Fruit fly (Drosophila melanogaster) Kc167 (cell line): ENCODE data around the gene CG33668.
"Not testable (repeated sequence)": the region's sequence is repeated elsewhere in the genome, so short reads cannot be mapped to it uniquely, and the experiment has no call there.

Experiments used
- Myc ChIP-seq: fragments of >200 bp; optimal IDR thresholded peaks from 2 replicates; lab custom pipeline; 2017; ENCODE audit warnings: missing external identifiers
- Sin3A ChIP-seq: fragments of >200 bp; optimal IDR thresholded peaks from 2 replicates; lab custom pipeline; 2018; ENCODE audit warnings: missing external identifiers
- h ChIP-seq: fragments of >200 bp; optimal IDR thresholded peaks from 3 replicates; lab custom pipeline; 2018; ENCODE audit warnings: missing external identifiers
- insv ChIP-seq: fragments of >200 bp; optimal IDR thresholded peaks from 3 replicates; lab custom pipeline; 2018; ENCODE audit warnings: missing external identifiers
- psq ChIP-seq: fragments of >200 bp; optimal IDR thresholded peaks from 2 replicates; lab custom pipeline; 2017; ENCODE audit warnings: missing external identifiers
- ttk ChIP-seq: sonication (Bioruptor generic); optimal IDR thresholded peaks from 2 replicates; lab custom pipeline; 2017; ENCODE audit warnings: missing external identifiers

Gene CG33668

dm6 chrX:6419334-6419733, at the start of gene CG33668:
TSS of gene CG33668 (minus strand) at chrX:6419434.
- not testable (repeated sequence) for TF ChIP-seq psq, Myc, ttk (lab: Kevin White, UChicago)

- TF ChIP-seq insv (no peak), Sin3A (lab: Kevin White, UChicago) (no peak), psq (lab: Kevin White, UChicago) (no peak), Myc (lab: Kevin White, UChicago) (no peak), h (lab: Kevin White, UChicago) (no peak), ttk (lab: Kevin White, UChicago) (no peak)
These were observed 38.7 kb upstream of the CG33668 start for dm6 chrX:6457888-6458287.

- TF ChIP-seq psq (lab: Kevin White, UChicago) (no peak), Myc (lab: Kevin White, UChicago) (no peak), ttk (lab: Kevin White, UChicago) (no peak), insv (no peak), h (lab: Kevin White, UChicago) (no peak), Sin3A (lab: Kevin White, UChicago) (no peak)
These were observed 20.3 kb upstream of the CG33668 start for dm6 chrX:6439495-6439894.

- not testable (repeated sequence) for TF ChIP-seq psq, Myc, ttk (lab: Kevin White, UChicago)
These were observed 19.2 kb downstream of the CG33668 start, which contains the start of gene CG33669 for dm6 chrX:6400000-6400399. TSS of gene CG33669 (minus strand) at chrX:6400100.

dm6 chrX:6383920-6384319, 35.3 kb downstream of the CG33668 start, which contains the start of gene CG33664:
TSS of gene CG33664 (plus strand) at chrX:6384220.
- not testable (repeated sequence) for TF ChIP-seq h, Sin3A, psq (lab: Kevin White, UChicago)

- TF ChIP-seq Sin3A (lab: Kevin White, UChicago) (no peak), Myc (lab: Kevin White, UChicago) (no peak), ttk (lab: Kevin White, UChicago) (no peak), insv (no peak), h (lab: Kevin White, UChicago) (no peak), psq (lab: Kevin White, UChicago) (no peak)
These were observed 42.5 kb downstream of the CG33668 start for dm6 chrX:6376748-6377147.

dm6 chrX:6375636-6376035, 43.6 kb downstream of the CG33668 start:
- TF ChIP-seq Myc (lab: Kevin White, UChicago) (no peak), ttk (lab: Kevin White, UChicago) (no peak), h (lab: Kevin White, UChicago) (no peak), Sin3A (lab: Kevin White, UChicago) (no peak), psq (lab: Kevin White, UChicago) (no peak), insv (no peak)

- TF ChIP-seq h (lab: Kevin White, UChicago) (no peak), Sin3A (lab: Kevin White, UChicago) (no peak), insv (no peak), Myc (lab: Kevin White, UChicago) (no peak), ttk (lab: Kevin White, UChicago) (no peak), psq (lab: Kevin White, UChicago) (no peak)
These were observed 46.5 kb downstream of the CG33668 start, which contains the start of gene PpV for dm6 chrX:6372769-6373197. TSS of gene PpV (minus strand) at chrX:6372915.
